Worm (Caenorhabditis elegans): ENCODE measurements around the gene mans-2.
A peak's percentile ranks its signal among the peaks of the same experiment; 100 is the strongest.

The mans-2 gene

ce11 chrV:11993706-11994345, 8.5 kb upstream of the mans-2 start, which contains the start of the genes cyl-1 and C52E4.7 (continued):
- TF ChIP-seq lsy-27 (tag; optimal IDR thresholded peaks at IDR 0.05; ENCODE audit: borderline replicate concordance, insufficient read depth) = no peak
- no peak for TF ChIP-seq ztf-6 (GFP tag; IDR thresholded peaks at IDR 0.05)
- peak; percentile 16 for TF ChIP-seq tbp1 (GFP tag; optimal IDR thresholded peaks at IDR 0.05)
- no peak for TF ChIP-seq lin-26 (GFP tag; IDR thresholded peaks at IDR 0.05)
- no peak for TF ChIP-seq pbrm-1 (GFP tag; IDR thresholded peaks at IDR 0.05)
- no peak for TF ChIP-seq bed-1 (GFP tag; IDR thresholded peaks at IDR 0.05)
- TF ChIP-seq ztf-3 (GFP tag; optimal IDR thresholded peaks at IDR 0.05) = no peak
- TF ChIP-seq snpc-4 (GFP tag; optimal IDR thresholded peaks at IDR 0.05) = no peak
- peak; percentile 26 to 83 (median 60) for TF ChIP-seq snpc-4 (tag; optimal IDR thresholded peaks at IDR 0.05)
- TF ChIP-seq hsf-1 (GFP tag; IDR thresholded peaks at IDR 0.05) = no peak
- peak; percentile 20 for TF ChIP-seq lsl-1 (GFP tag; optimal IDR thresholded peaks at IDR 0.05)
- TF ChIP-seq dpl-1 (GFP tag; optimal IDR thresholded peaks at IDR 0.05) = peak; percentile 30
- no peak for TF ChIP-seq cebp-2 (GFP tag; IDR thresholded peaks at IDR 0.05)
- peak in 1 of 3 experiments; percentile 12 for TF ChIP-seq lin-35 (GFP tag; optimal IDR thresholded peaks at IDR 0.05)
- TF ChIP-seq bed-2 (GFP tag; IDR thresholded peaks at IDR 0.05) = no peak
- no peak for TF ChIP-seq fkh-3 (tag; optimal IDR thresholded peaks at IDR 0.05)
- TF ChIP-seq let-526 (GFP tag; IDR thresholded peaks at IDR 0.05) = no peak
- TF ChIP-seq xnd-1 (tag; optimal IDR thresholded peaks at IDR 0.05) = no peak
- TF ChIP-seq nhr-80 (tag; optimal IDR thresholded peaks at IDR 0.05) = peak; percentile 9
- TF ChIP-seq T07F8.4 (tag; optimal IDR thresholded peaks at IDR 0.05) = no peak
- TF ChIP-seq ztf-22 (GFP tag; optimal IDR thresholded peaks at IDR 0.05) = no peak
- no peak for TF ChIP-seq K11D2.4 (GFP tag; IDR thresholded peaks at IDR 0.05)
- no peak for TF ChIP-seq ceh-40 (GFP tag; IDR thresholded peaks at IDR 0.05)
- no peak for TF ChIP-seq hrde-1 (tag; optimal IDR thresholded peaks at IDR 0.05; ENCODE audit: borderline replicate concordance)
- TF ChIP-seq nfyb-1 (GFP tag; IDR thresholded peaks at IDR 0.05) = no peak
- TF ChIP-seq Y79H2A.3 (GFP tag; conservative IDR thresholded peaks at IDR 0.05) = no peak
- TF ChIP-seq F39B2.1 (GFP tag; IDR thresholded peaks at IDR 0.05) = no peak
- no peak for TF ChIP-seq madf-8 (GFP tag; conservative IDR thresholded peaks at IDR 0.05)
- no peak for TF ChIP-seq dpff-1 (tag; optimal IDR thresholded peaks at IDR 0.05)
- TF ChIP-seq hlh-26 (GFP tag; conservative IDR thresholded peaks at IDR 0.05) = no peak
- TF ChIP-seq nhr-27 (tag; optimal IDR thresholded peaks at IDR 0.05) = no peak
- no peak for TF ChIP-seq T26A5.8 (tag; optimal IDR thresholded peaks at IDR 0.05)
- peak; percentile 46; the same call in 1 of the 2 replicates for TF ChIP-seq dox-1 (GFP tag; IDR thresholded peaks at IDR 0.05)
- no peak for TF ChIP-seq atf-7 (tag; optimal IDR thresholded peaks at IDR 0.05)
- TF ChIP-seq D2030.7 (GFP tag; IDR thresholded peaks at IDR 0.05) = no peak
- no peak for TF ChIP-seq nhr-120 (GFP tag; IDR thresholded peaks at IDR 0.05)
- no peak for TF ChIP-seq cebp-1 (GFP tag; IDR thresholded peaks at IDR 0.05)
- no peak for TF ChIP-seq cebp-1 (tag; optimal IDR thresholded peaks at IDR 0.05)
- peak; percentile 62 for TF ChIP-seq attf-5 (GFP tag; optimal IDR thresholded peaks at IDR 0.05)
- TF ChIP-seq hmg-1.2 (GFP tag; IDR thresholded peaks at IDR 0.05) = no peak
- no peak for TF ChIP-seq ceh-79 (tag; optimal IDR thresholded peaks at IDR 0.05)
- TF ChIP-seq efl-1 (GFP tag; optimal IDR thresholded peaks at IDR 0.05) = peak; percentile 14
- no peak for TF ChIP-seq ztf-28 (GFP tag; IDR thresholded peaks at IDR 0.05)
- TF ChIP-seq Y56A3A.18 (GFP tag; IDR thresholded peaks at IDR 0.05) = no peak
- TF ChIP-seq Y53G8AR.9 (GFP tag; conservative IDR thresholded peaks at IDR 0.05) = no peak
- no peak for TF ChIP-seq unc-130 (GFP tag; optimal IDR thresholded peaks at IDR 0.05)
- TF ChIP-seq ceh-91 (GFP tag; IDR thresholded peaks at IDR 0.05) = no peak
- no peak for TF ChIP-seq B0261.1 (tag; optimal IDR thresholded peaks at IDR 0.05)
